Worm (Caenorhabditis elegans) whole organism, L2 larva: ENCODE data around the gene srh-31.

Experiments
- ceh-16 ChIP-seq: fragments of 150-350 bp; optimal IDR thresholded peaks from 2 replicates; lab custom pipeline; 2014; ENCODE audit warnings: missing biosample characterization, missing genetic modification characterization
- ceh-82 ChIP-seq: fragments of 150-350 bp; optimal IDR thresholded peaks from 2 replicates; lab custom pipeline; 2014; ENCODE audit warnings: missing biosample characterization, missing genetic modification characterization
- mab-5 ChIP-seq: fragments of 150-350 bp; optimal IDR thresholded peaks from 2 replicates; lab custom pipeline; 2014; ENCODE audit warnings: missing biosample characterization, missing genetic modification characterization
- nhr-12 ChIP-seq: fragments of 150-350 bp; optimal IDR thresholded peaks from 2 replicates; lab custom pipeline; 2014; ENCODE audit warnings: missing biosample characterization, missing genetic modification characterization
- nhr-23 ChIP-seq: fragments of 150-350 bp; optimal IDR thresholded peaks from 2 replicates; lab custom pipeline; 2014; ENCODE audit warnings: missing biosample characterization, missing genetic modification reagents, missing genetic modification characterization
- nhr-25 ChIP-seq: fragments of 150-350 bp; sonication (generic microtip); optimal IDR thresholded peaks from 3 replicates; lab custom pipeline; 2014; ENCODE audit warnings: missing biosample characterization, missing genetic modification characterization
- nhr-77 ChIP-seq: fragments of 150-350 bp; optimal IDR thresholded peaks from 2 replicates; lab custom pipeline; 2014; ENCODE audit warnings: missing biosample characterization, missing genetic modification characterization
- snpc-4 ChIP-seq: fragments of 150-350 bp; optimal IDR thresholded peaks from 2 replicates; lab custom pipeline; 2014; ENCODE audit warnings: missing biosample characterization, missing genetic modification characterization

- no peak for TF ChIP-seq ceh-16 (tag; lab: Kevin White, UChicago)
- no peak for TF ChIP-seq ceh-82 (tag; lab: Kevin White, UChicago)
- TF ChIP-seq nhr-12 (tag; lab: Kevin White, UChicago), result no peak
- no peak for TF ChIP-seq snpc-4 (tag; lab: Kevin White, UChicago)
- TF ChIP-seq nhr-23 (tag; lab: Kevin White, UChicago), result no peak
- no peak for TF ChIP-seq nhr-77
- no peak for TF ChIP-seq nhr-25 (tag; lab: Kevin White, UChicago)
- TF ChIP-seq mab-5, result no peak
Observed at ce11 chrV:17684857-17685256, 22.3 kb upstream of the srh-31 start, which contains the start of the genes F59A1.16 and F59A1.6.
